Worm (Caenorhabditis elegans): ENCODE data around the gene C44H4.6.

DNA sequence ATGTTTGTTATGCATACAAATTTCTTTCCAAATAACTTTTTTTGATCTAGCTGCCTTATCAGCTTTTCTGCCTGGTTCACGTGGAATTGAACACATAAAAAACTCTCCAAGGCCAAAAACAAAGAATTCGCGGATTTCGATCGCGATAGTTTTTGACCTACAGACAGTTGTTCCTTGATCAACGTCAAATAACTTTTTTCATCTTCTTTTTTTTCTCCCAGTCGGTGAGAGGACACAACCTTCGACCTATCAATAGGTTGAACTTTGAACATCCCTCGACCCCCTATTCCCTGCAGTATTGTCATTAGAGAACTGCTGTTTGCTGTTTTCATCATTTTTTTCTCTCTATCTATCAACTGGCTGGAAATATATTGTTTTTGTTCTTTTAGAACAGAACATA is 35.3 kb downstream of the C44H4.6 start:
- TF ChIP-seq ceh-31 (tag; optimal IDR thresholded peaks at IDR 0.05) (no peak), hlh-15 (tag; optimal IDR thresholded peaks at IDR 0.05) (no peak), sdc-2 (tag; optimal IDR thresholded peaks at IDR 0.05) (no peak), rnt-1 (tag; optimal IDR thresholded peaks at IDR 0.05) (no peak), ceh-18 (tag; optimal IDR thresholded peaks at IDR 0.05) (no peak), ceh-9 (tag; optimal IDR thresholded peaks at IDR 0.05) (no peak), fkh-10 (GFP tag; optimal IDR thresholded peaks at IDR 0.05) (no peak), ref-2 (tag; optimal IDR thresholded peaks at IDR 0.05) (no peak), unc-55 (GFP tag; optimal IDR thresholded peaks at IDR 0.05) (no peak)
